Fruit fly (Drosophila melanogaster) whole organism, embryonic: ENCODE measurements around the gene CG44869.

Experiments
- Awh ChIP-seq: fragments of 200-800 bp; sonication (Bioruptor generic); IDR thresholded peaks from 2 replicates; pipeline ENCODE4, ENCODE4 v1.3.6; 2022; ENCODE audit warnings: missing biosample characterization, missing genetic modification characterization
- CG13624 ChIP-seq: fragments of 200-800 bp; sonication (Bioruptor generic); optimal IDR thresholded peaks from 2 replicates; lab custom pipeline; 2016; ENCODE audit warnings: missing biosample characterization, missing genetic modification characterization
- CG13775 ChIP-seq: fragments of 200-800 bp; sonication (Bioruptor generic); optimal IDR thresholded peaks from 3 replicates; lab custom pipeline; 2017; ENCODE audit warnings: missing biosample characterization, mild to moderate bottlenecking, missing genetic modification characterization
- CG16815 ChIP-seq: fragments of 200-800 bp; sonication (Bioruptor generic); optimal IDR thresholded peaks from 3 replicates; lab custom pipeline; 2017; ENCODE audit warnings: missing biosample characterization, mild to moderate bottlenecking, missing genetic modification characterization
- CG33213 ChIP-seq: fragments of 200-800 bp; sonication (Bioruptor generic); optimal IDR thresholded peaks from 3 replicates; lab custom pipeline; 2016; ENCODE audit warnings: missing biosample characterization, missing genetic modification characterization
- CG6689 ChIP-seq: fragments of 200-800 bp; sonication (Bioruptor generic); IDR thresholded peaks from 2 replicates; pipeline ENCODE4 v1.3.6; 2022; ENCODE audit warnings: missing biosample characterization, missing genetic modification characterization
- CG8359 ChIP-seq: fragments of 200-800 bp; sonication (Bioruptor generic); optimal IDR thresholded peaks from 2 replicates; lab custom pipeline; 2017; ENCODE audit warnings: missing biosample characterization, mild to moderate bottlenecking, missing genetic modification characterization, borderline replicate concordance
- CG9609 ChIP-seq: fragments of 200-800 bp; sonication (Bioruptor generic); optimal IDR thresholded peaks from 3 replicates; lab custom pipeline; 2016; ENCODE audit warnings: missing biosample characterization, missing genetic modification characterization
- CG9876 ChIP-seq: fragments of 200-800 bp; sonication (Bioruptor generic); optimal IDR thresholded peaks from 2 replicates; lab custom pipeline; 2016; ENCODE audit warnings: missing biosample characterization, missing genetic modification characterization
- Elba2 ChIP-seq: fragments of 200-800 bp; sonication (Bioruptor generic); optimal IDR thresholded peaks from 3 replicates; lab custom pipeline; 2016; ENCODE audit warnings: missing biosample characterization, missing genetic modification characterization
- Ets65A ChIP-seq: fragments of 200-800 bp; sonication (Bioruptor generic); peaks from one replicate; lab custom pipeline; 2016; ENCODE audit warnings: missing biosample characterization, missing genetic modification characterization
- GATAe ChIP-seq: fragments of 200-800 bp; sonication (Bioruptor generic); conservative IDR thresholded peaks from 2 replicates; pipeline ENCODE4 v1.3.6; 2022; ENCODE audit warnings: missing biosample characterization, missing genetic modification characterization
- Hand ChIP-seq: fragments of 200-800 bp; sonication (Bioruptor generic); optimal IDR thresholded peaks from 2 replicates; lab custom pipeline; 2017; ENCODE audit warnings: mild to moderate bottlenecking, missing biosample characterization, missing genetic modification reagents, missing genetic modification characterization
- MTF-1 ChIP-seq: fragments of 200-800 bp; sonication (Bioruptor generic); optimal IDR thresholded peaks from 2 replicates; lab custom pipeline; 2018; ENCODE audit warnings: missing biosample characterization, mild to moderate bottlenecking, missing genetic modification characterization, borderline replicate concordance
- Med ChIP-seq: fragments of 200-800 bp; sonication (Bioruptor generic); peaks from one replicate; lab custom pipeline; 2016; ENCODE audit warnings: missing biosample characterization, missing genetic modification characterization, mild to moderate bottlenecking, inconsistent platforms, moderate library complexity
- Mes4 ChIP-seq: fragments of 200-800 bp; sonication (Bioruptor generic); optimal IDR thresholded peaks from 2 replicates; lab custom pipeline; 2016; ENCODE audit warnings: missing biosample characterization, missing genetic modification characterization
- Nf-YB ChIP-seq: fragments of 200-800 bp; sonication (Bioruptor generic); optimal IDR thresholded peaks from 3 replicates; lab custom pipeline; 2019; ENCODE audit warnings: missing biosample characterization, mild to moderate bottlenecking, missing genetic modification characterization, moderate library complexity
- Nf-YC ChIP-seq: fragments of 200-800 bp; optimal IDR thresholded peaks from 3 replicates; lab custom pipeline; 2019; ENCODE audit warnings: missing biosample characterization, mild to moderate bottlenecking, missing genetic modification characterization, moderate library complexity
- Scr ChIP-seq: fragments of 200-800 bp; sonication (Bioruptor generic); IDR thresholded peaks from 2 replicates; pipeline ENCODE4 v1.3.6; 2022; ENCODE audit warnings: missing biosample characterization, missing genetic modification characterization; ENCODE audit not compliant: partially characterized antibody
- Sox102F ChIP-seq: fragments of 200-800 bp; sonication (Bioruptor generic); optimal IDR thresholded peaks from 2 replicates; lab custom pipeline; 2018; ENCODE audit warnings: missing biosample characterization, mild to moderate bottlenecking, missing genetic modification characterization, moderate library complexity
- Xbp1 ChIP-seq: fragments of 200-800 bp; sonication (Bioruptor generic); optimal IDR thresholded peaks from 3 replicates; lab custom pipeline; 2016; ENCODE audit warnings: missing biosample characterization, mild to moderate bottlenecking, missing genetic modification characterization
- abd-A ChIP-seq: fragments of 200-800 bp; sonication (Bioruptor generic); optimal IDR thresholded peaks from 3 replicates; lab custom pipeline; 2019; ENCODE audit warnings: missing biosample characterization, mild to moderate bottlenecking, missing genetic modification characterization, moderate library complexity
- ara ChIP-seq: fragments of 200-800 bp; sonication (Bioruptor generic); IDR thresholded peaks from 2 replicates; pipeline ENCODE4 v1.3.6; 2022; ENCODE audit warnings: missing biosample characterization, missing genetic modification characterization
- bigmax ChIP-seq: fragments of 200-800 bp; sonication (Bioruptor generic); optimal IDR thresholded peaks from 2 replicates; lab custom pipeline; 2018; ENCODE audit warnings: missing biosample characterization, mild to moderate bottlenecking, missing genetic modification characterization
- chinmo ChIP-seq: fragments of 200-800 bp; sonication (Bioruptor generic); IDR thresholded peaks from 4 replicates; pipeline ENCODE4 v1.3.6; 2022; ENCODE audit warnings: missing biosample characterization, missing genetic modification characterization; ENCODE audit not compliant: partially characterized antibody
- ci ChIP-seq: fragments of 200-800 bp; sonication (Bioruptor generic); IDR thresholded peaks from 3 replicates; pipeline ENCODE4 v1.3.6; 2022; ENCODE audit warnings: missing biosample characterization, missing genetic modification characterization
- dmrt11E ChIP-seq: fragments of 200-800 bp; sonication (Bioruptor generic); optimal IDR thresholded peaks from 3 replicates; lab custom pipeline; 2018; ENCODE audit warnings: missing biosample characterization, mild to moderate bottlenecking, missing genetic modification characterization, moderate library complexity
- dmrt99B ChIP-seq: fragments of 200-800 bp; sonication (Bioruptor generic); optimal IDR thresholded peaks from 2 replicates; lab custom pipeline; 2018; ENCODE audit warnings: missing biosample characterization, mild to moderate bottlenecking, missing genetic modification characterization, moderate library complexity
- gsb-n ChIP-seq: fragments of 200-800 bp; sonication (Bioruptor generic); optimal IDR thresholded peaks from 3 replicates; lab custom pipeline; 2018; ENCODE audit warnings: missing biosample characterization, mild to moderate bottlenecking, missing genetic modification characterization
- ken ChIP-seq: fragments of 200-800 bp; sonication (Bioruptor generic); IDR thresholded peaks from 3 replicates; pipeline ENCODE4 v1.3.6; 2022; ENCODE audit warnings: missing biosample characterization, missing genetic modification characterization
- kni ChIP-seq: fragments of 200-800 bp; sonication (Bioruptor generic); optimal IDR thresholded peaks from 3 replicates; lab custom pipeline; 2017; ENCODE audit warnings: mild to moderate bottlenecking, missing biosample characterization, missing genetic modification reagents, missing genetic modification characterization
- lmd ChIP-seq: fragments of 200-800 bp; sonication (Bioruptor generic); IDR thresholded peaks from 2 replicates; pipeline ENCODE4 v1.3.6; 2022; ENCODE audit warnings: missing biosample characterization, missing genetic modification characterization
- lola ChIP-seq, 3 experiments: fragments of >200 bp in 2 of 3; fragments of 200-800 bp in 1 of 3; sonication (Bioruptor generic) in 1 of 3; optimal IDR thresholded peaks; 2 replicates each; lab custom pipeline; 2017 to 2019; ENCODE audit warnings: missing biosample characterization in 3 of 3, missing genetic modification characterization in 3 of 3, mild to moderate bottlenecking in 1 of 3, moderate library complexity in 1 of 3
- odd ChIP-seq: fragments of 200-800 bp; sonication (Bioruptor generic); optimal IDR thresholded peaks from 2 replicates; lab custom pipeline; 2017; ENCODE audit warnings: missing biosample characterization, mild to moderate bottlenecking, missing genetic modification characterization
- prd ChIP-seq, 3 experiments: fragments of >200 bp in 2 of 3; fragments of 200-800 bp in 1 of 3; sonication (Bioruptor generic) in 1 of 3; optimal IDR thresholded peaks in 2 of 3; IDR thresholded peaks in 1 of 3; 2 replicates in 2 of 3; 3 replicates in 1 of 3; pipeline versions ENCODE4 v1.3.6 to Lab custom; 2017 to 2022; ENCODE audit warnings: missing biosample characterization in 1 of 3, missing genetic modification characterization in 1 of 3
- pros ChIP-seq: fragments of 200-800 bp; sonication (Bioruptor generic); optimal IDR thresholded peaks from 3 replicates; lab custom pipeline; 2019; ENCODE audit warnings: missing biosample characterization, mild to moderate bottlenecking, missing genetic modification characterization, moderate library complexity
- row ChIP-seq: fragments of 200-800 bp; sonication (Bioruptor generic); IDR thresholded peaks from 3 replicates; pipeline ENCODE4 v1.3.6; 2022; ENCODE audit warnings: missing biosample characterization, missing genetic modification characterization
- run ChIP-seq: fragments of 200-800 bp; sonication (Bioruptor generic); optimal IDR thresholded peaks from 3 replicates; lab custom pipeline; 2018; ENCODE audit warnings: missing biosample characterization, mild to moderate bottlenecking, missing genetic modification characterization
- salm ChIP-seq: fragments of 200-800 bp; sonication (Bioruptor generic); optimal IDR thresholded peaks from 2 replicates; lab custom pipeline; 2018; ENCODE audit warnings: missing biosample characterization, mild to moderate bottlenecking, missing genetic modification characterization
- sc ChIP-seq, 3 experiments: fragments of >200 bp in 2 of 3; fragments of 200-800 bp in 1 of 3; sonication (Bioruptor generic) in 1 of 3; optimal IDR thresholded peaks; 2 replicates in 2 of 3; 3 replicates in 1 of 3; lab custom pipeline; 2017; ENCODE audit warnings: mild to moderate bottlenecking in 1 of 3, missing biosample characterization in 1 of 3, missing genetic modification characterization in 1 of 3, missing genetic modification reagents in 1 of 3
- sd ChIP-seq: fragments of 200-800 bp; sonication (Bioruptor generic); optimal IDR thresholded peaks from 3 replicates; lab custom pipeline; 2018; ENCODE audit warnings: missing biosample characterization, mild to moderate bottlenecking, missing genetic modification characterization, moderate library complexity
- sens ChIP-seq: fragments of 200-800 bp; sonication (Bioruptor generic); peaks from one replicate; lab custom pipeline; 2016; ENCODE audit warnings: missing biosample characterization, missing genetic modification characterization
- slbo ChIP-seq: fragments of 200-800 bp; sonication (Bioruptor generic); IDR thresholded peaks from 2 replicates; pipeline ENCODE4 v1.3.6; 2022; ENCODE audit warnings: missing biosample characterization, missing genetic modification characterization
- tio ChIP-seq: fragments of 200-800 bp; sonication (Bioruptor generic); optimal IDR thresholded peaks from 2 replicates; lab custom pipeline; 2017; ENCODE audit warnings: missing biosample characterization, missing genetic modification characterization, inconsistent platforms
- vvl ChIP-seq: fragments of 200-800 bp; sonication (Bioruptor generic); IDR thresholded peaks from 2 replicates; pipeline ENCODE4 v1.3.6; 2022; ENCODE audit warnings: missing biosample characterization, missing genetic modification characterization

The CG44869 gene

dm6 chr2L:15401860-15402259, 16.3 kb downstream of the CG44869 start (continued):
- TF ChIP-seq pros (GFP tag; lab: Kevin White, UChicago) (no peak), slbo (GFP tag; lab: Robert Waterston, UW) (no peak), Elba2 (GFP tag; lab: Kevin White, UChicago) (no peak), dmrt99B (peak; percentile 1), CG9609 (no peak), prd (optimal IDR thresholded peaks at IDR 0.05; lab: Kevin White, UChicago) (no peak), prd (GFP tag; IDR thresholded peaks at IDR 0.05; lab: Robert Waterston, UW) (peak; percentile 9; the same call in 1 of the 3 replicates), Hand (no peak), ara (GFP tag; lab: Robert Waterston, UW) (no peak), CG16815 (GFP tag; lab: Kevin White, UChicago) (no peak), Scr (GFP tag; lab: Robert Waterston, UW) (no peak)

- TF ChIP-seq salm (tag; lab: Kevin White, UChicago) = peak; percentile 9
- peak; percentile 44 for TF ChIP-seq kni (GFP tag; lab: Kevin White, UChicago)
- no peak for TF ChIP-seq ken (GFP tag; lab: Robert Waterston, UW)
- peak; percentile 84 for TF ChIP-seq Awh (GFP tag; lab: Robert Waterston, UW)
- TF ChIP-seq abd-A (tag; lab: Kevin White, UChicago) = peak; percentile 98
- TF ChIP-seq chinmo (GFP tag; lab: Robert Waterston, UW) = 0 out of 4 replicates have a peak, but pooled peaks have one; percentile 47
- no peak for TF ChIP-seq CG9876 (GFP tag; lab: Kevin White, UChicago)
- peak; percentile 67 for TF ChIP-seq Nf-YC (tag; lab: Kevin White, UChicago)
- TF ChIP-seq vvl (GFP tag; lab: Robert Waterston, UW) = peak; percentile 85
- TF ChIP-seq bigmax = no peak
- peak; percentile 21 for TF ChIP-seq sd
- peak; percentile 29 for TF ChIP-seq gsb-n
- TF ChIP-seq Nf-YB (GFP tag; lab: Kevin White, UChicago) = peak; percentile 70
- TF ChIP-seq Mes4 (GFP tag; lab: Kevin White, UChicago) = no peak
- TF ChIP-seq odd (GFP tag; lab: Kevin White, UChicago) = no peak
- peak; percentile 9 for TF ChIP-seq Med (GFP tag; lab: Kevin White, UChicago)
- TF ChIP-seq, all 482 proteins: peak for 11
These were observed 17.8 kb downstream of the CG44869 start for dm6 chr2L:15400306-15400851.

- TF ChIP-seq CG33213 (GFP tag; lab: Kevin White, UChicago) (no peak), GATAe (GFP tag; lab: Robert Waterston, UW) (no peak), Ets65A (peak; percentile 60)
- TF ChIP-seq, all 482 proteins: peak for 1
These were observed 21.4 kb downstream of the CG44869 start for dm6 chr2L:15396796-15397195.

dm6 chr2L:15392371-15392770, 25.8 kb downstream of the CG44869 start:
- TF ChIP-seq tio (GFP tag; lab: Kevin White, UChicago) (peak; percentile 48), ci (GFP tag; lab: Robert Waterston, UW) (0 out of 3 replicates have a peak, but pooled peaks have one; percentile 28), row (GFP tag; lab: Robert Waterston, UW) (0 out of 3 replicates have a peak, but pooled peaks have one; percentile 12), Sox102F (GFP tag; lab: Kevin White, UChicago) (peak; percentile 46), run (tag; lab: Kevin White, UChicago) (no peak), CG6689 (no peak), lmd (GFP tag; lab: Robert Waterston, UW) (0 out of 2 replicates have a peak, but pooled peaks have one; percentile 33), sc (optimal IDR thresholded peaks at IDR 0.05; lab: Kevin White, UChicago) (no peak), sc (GFP tag; optimal IDR thresholded peaks at IDR 0.05; lab: Kevin White, UChicago) (peak; percentile 9), MTF-1 (GFP tag; lab: Kevin White, UChicago) (no peak), lola (GFP tag; optimal IDR thresholded peaks at IDR 0.05; lab: Kevin White, UChicago) (peak in 1 of 3 experiments; percentile 11), dmrt11E (tag; lab: Kevin White, UChicago) (peak; percentile 24), Xbp1 (GFP tag; lab: Kevin White, UChicago) (peak; percentile 5), CG13775 (no peak), sens (GFP tag; lab: Kevin White, UChicago) (peak; percentile 72), CG8359 (GFP tag; lab: Kevin White, UChicago) (no peak), CG13624 (no peak)
